Worm (Caenorhabditis elegans): ENCODE data around the gene C15B12.2.

- no peak for TF ChIP-seq nhr-80 (tag; optimal IDR thresholded peaks at IDR 0.05)
- TF ChIP-seq F23B12.7 (tag; optimal IDR thresholded peaks at IDR 0.05; ENCODE audit: insufficient read depth), result no peak
- TF ChIP-seq F49E8.2 (tag; optimal IDR thresholded peaks at IDR 0.05; ENCODE audit: insufficient read depth), result no peak
- TF ChIP-seq snpc-1.1 (tag; optimal IDR thresholded peaks at IDR 0.05; ENCODE audit: insufficient read depth), result no peak
- TF ChIP-seq hsf-1 (GFP tag; IDR thresholded peaks at IDR 0.05), result no peak
- no peak for TF ChIP-seq ztf-26 (tag; optimal IDR thresholded peaks at IDR 0.05)
- TF ChIP-seq sdz-38 (tag; optimal IDR thresholded peaks at IDR 0.05), result no peak
- no peak for TF ChIP-seq K12H6.12 (tag; optimal IDR thresholded peaks at IDR 0.05)
- TF ChIP-seq ceh-27 (GFP tag; optimal IDR thresholded peaks at IDR 0.05), result no peak
- no peak for TF ChIP-seq ceh-100 (GFP tag; IDR thresholded peaks at IDR 0.05)
- no peak for TF ChIP-seq C06A6.2 (GFP tag; conservative IDR thresholded peaks at IDR 0.05)
- TF ChIP-seq ama-1 (optimal IDR thresholded peaks at IDR 0.05), result no peak
- TF ChIP-seq ama-1 (GFP tag; optimal IDR thresholded peaks at IDR 0.05), result no peak
- no peak for TF ChIP-seq Y79H2A.3 (GFP tag; conservative IDR thresholded peaks at IDR 0.05)
These were observed 12.2 kb upstream of the C15B12.2 start, which contains the start of the genes grl-6 and K10C2.6 for ce11 chrX:6450839-6451491.

Measured in whole organism, young adult.